Worm (Caenorhabditis elegans) whole organism, midembryonic: Measurements from ENCODE around the gene ZK105.6.
A peak's percentile ranks its signal among the peaks of the same experiment; 100 is the strongest.

Experiments
- T22C8.4 ChIP-seq: fragments of 200-800 bp; sonication (Bioruptor generic); IDR thresholded peaks from 2 replicates; pipeline ENCODE4 v1.3.6; 2022; ENCODE audit warnings: missing genetic modification characterization, missing compliant biosample characterization
- cog-1 ChIP-seq: sonication (generic microtip); optimal IDR thresholded peaks from 2 replicates; lab custom pipeline; 2016; ENCODE audit warnings: missing genetic modification characterization, missing compliant biosample characterization
- flt-1 ChIP-seq: fragments of 200-800 bp; sonication (Bioruptor generic); IDR thresholded peaks from 2 replicates; pipeline ENCODE4 v1.3.6; 2022; ENCODE audit warnings: missing genetic modification characterization, missing compliant biosample characterization
- klf-2 ChIP-seq: fragments of 200-800 bp; sonication (Bioruptor generic); conservative IDR thresholded peaks from 2 replicates; pipeline ENCODE4 v1.3.6; 2022; ENCODE audit warnings: missing genetic modification reagents, missing genetic modification characterization, missing compliant biosample characterization
- med-1 ChIP-seq: sonication (generic microtip); optimal IDR thresholded peaks from 2 replicates; lab custom pipeline; 2017; ENCODE audit warnings: missing genetic modification characterization, mild to moderate bottlenecking, missing compliant biosample characterization, antibody characterized with exemption, missing genetic modification reagents; ENCODE audit not compliant: insufficient read depth
- ref-1 ChIP-seq: fragments of 200-800 bp; sonication (Bioruptor generic); conservative IDR thresholded peaks from 2 replicates; pipeline ENCODE4 v1.3.6; 2022; ENCODE audit warnings: missing genetic modification reagents, missing genetic modification characterization, missing compliant biosample characterization
- tab-1 ChIP-seq: fragments of 200-800 bp; sonication (Bioruptor generic); IDR thresholded peaks from 2 replicates; pipeline ENCODE4 v1.3.6; 2022; ENCODE audit warnings: missing genetic modification characterization, missing compliant biosample characterization
- ztf-23 ChIP-seq: fragments of 200-800 bp; sonication (Bioruptor generic); IDR thresholded peaks from 2 replicates; pipeline ENCODE4 v1.3.6; 2022; ENCODE audit warnings: missing genetic modification reagents, missing genetic modification characterization, missing compliant biosample characterization
- ztf-29 ChIP-seq: fragments of 200-800 bp; sonication (Bioruptor generic); IDR thresholded peaks from 2 replicates; pipeline ENCODE4 v1.3.6; 2022; ENCODE audit warnings: missing genetic modification reagents, missing genetic modification characterization, missing compliant biosample characterization

ZK105.6 gene

DNA sequence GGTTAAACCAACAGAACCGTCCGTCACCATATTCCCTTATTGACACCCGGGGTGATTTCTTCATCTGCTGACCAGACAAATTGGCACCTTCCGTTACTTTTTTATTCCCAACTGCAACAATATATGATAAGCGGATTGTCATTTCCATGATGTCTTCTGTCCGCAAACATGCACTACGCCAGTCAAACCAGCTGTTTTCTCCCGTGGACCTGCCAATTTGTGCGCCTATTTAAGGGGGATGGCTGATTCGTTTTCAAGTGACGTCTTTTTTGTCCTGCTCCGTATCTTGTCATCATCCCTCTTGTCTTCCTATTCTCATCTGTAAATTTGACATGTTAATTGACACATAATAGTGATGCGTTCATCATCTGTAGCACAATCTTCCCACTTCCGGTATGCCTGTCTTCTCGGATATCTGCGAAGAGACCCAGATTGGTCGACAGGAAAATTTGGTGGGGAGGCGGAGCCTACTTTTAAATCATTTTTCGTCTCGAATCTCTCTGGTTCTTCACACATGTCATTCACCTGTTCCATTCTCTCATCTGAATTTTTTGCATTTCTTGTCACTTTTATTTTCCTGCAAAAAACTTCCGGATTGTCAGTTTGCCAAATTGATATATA is 24.2 kb upstream of the ZK105.6 start:
- TF ChIP-seq ztf-29 (GFP tag; lab: Robert Waterston, UW) (no peak), flt-1 (peak; percentile 31; the same call in 1 of the 2 replicates), klf-2 (GFP tag; lab: Robert Waterston, UW) (no peak)

DNA sequence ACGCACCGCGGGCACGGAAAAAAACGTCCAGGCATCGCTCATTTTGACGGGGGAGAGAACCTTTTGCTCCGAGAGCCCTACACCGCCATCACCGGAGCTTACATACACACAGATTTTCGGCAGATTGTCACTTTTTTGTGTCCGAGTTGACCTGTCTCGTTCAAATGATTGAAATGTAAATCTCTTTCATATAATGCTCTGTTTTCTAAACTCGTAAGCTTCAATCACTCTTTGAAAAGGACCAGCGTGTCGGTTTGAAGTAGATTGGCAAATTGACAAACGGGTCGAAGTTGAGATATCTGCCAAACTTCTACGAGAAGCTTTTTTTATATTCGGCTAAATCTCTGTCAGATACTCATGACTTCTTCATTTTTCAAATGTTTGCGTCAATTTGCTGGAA is 23.3 kb upstream of the ZK105.6 start:
- TF ChIP-seq klf-2 (GFP tag; lab: Robert Waterston, UW) (no peak), T22C8.4 (GFP tag; lab: Robert Waterston, UW) (no peak), med-1 (GFP tag; lab: Kevin White, UChicago) (no peak), ztf-29 (GFP tag; lab: Robert Waterston, UW) (no peak), cog-1 (no peak), flt-1 (no peak), ztf-23 (no peak), ref-1 (GFP tag; lab: Robert Waterston, UW) (no peak)

DNA sequence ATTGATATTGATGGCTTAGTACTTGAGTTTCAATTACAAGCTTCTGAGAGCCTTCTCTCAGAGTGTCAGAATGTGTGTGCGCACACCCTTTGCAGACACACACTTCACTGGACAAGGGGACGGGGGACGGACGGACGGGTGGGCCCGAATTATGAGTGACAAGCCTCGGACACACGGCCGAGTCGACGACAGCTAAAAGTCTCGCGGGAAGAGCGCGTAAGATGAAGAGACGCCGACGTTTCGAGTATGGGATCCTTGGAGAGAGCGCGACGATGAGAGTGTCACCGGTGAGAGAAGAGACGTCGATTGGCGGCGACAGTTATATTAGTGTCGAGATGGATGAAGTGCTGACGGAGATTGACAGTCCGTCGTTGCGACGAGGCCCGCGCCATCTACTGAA is 22.0 kb upstream of the ZK105.6 start:
- TF ChIP-seq ztf-29 (GFP tag; lab: Robert Waterston, UW) (peak; percentile 28; the same call in 1 of the 2 replicates), cog-1 (peak; percentile 51), flt-1 (0 out of 2 replicates have a peak, but pooled peaks have one; percentile 14), ztf-23 (no peak)

DNA sequence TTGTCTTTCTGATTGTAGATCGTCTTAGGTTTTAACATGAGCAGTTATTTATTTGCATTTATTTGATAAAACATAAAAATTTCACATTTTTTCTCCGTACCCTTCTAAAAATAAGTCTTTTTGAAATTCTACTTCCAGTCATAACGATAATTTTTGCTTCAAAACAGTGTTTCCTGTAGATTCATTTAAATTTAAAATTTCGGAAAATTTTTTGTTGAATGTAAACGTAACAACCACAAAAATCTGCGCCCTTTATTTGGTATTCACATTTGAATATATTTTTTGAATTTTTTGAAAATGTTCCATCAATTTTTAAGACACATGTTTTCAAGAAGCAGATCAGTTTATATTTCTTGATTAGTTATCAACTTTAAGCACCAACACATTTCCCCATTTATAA is 21.5 kb upstream of the ZK105.6 start:
- TF ChIP-seq ztf-29 (GFP tag; lab: Robert Waterston, UW) = no peak
- TF ChIP-seq klf-2 (GFP tag; lab: Robert Waterston, UW) = no peak
- TF ChIP-seq flt-1 = no peak
- TF ChIP-seq tab-1 (GFP tag; lab: Robert Waterston, UW) = no peak
- TF ChIP-seq ztf-23 = no peak
- no peak for TF ChIP-seq T22C8.4 (GFP tag; lab: Robert Waterston, UW)
- no peak for TF ChIP-seq cog-1
- no peak for TF ChIP-seq ref-1 (GFP tag; lab: Robert Waterston, UW)
- no peak for TF ChIP-seq med-1 (GFP tag; lab: Kevin White, UChicago)

DNA sequence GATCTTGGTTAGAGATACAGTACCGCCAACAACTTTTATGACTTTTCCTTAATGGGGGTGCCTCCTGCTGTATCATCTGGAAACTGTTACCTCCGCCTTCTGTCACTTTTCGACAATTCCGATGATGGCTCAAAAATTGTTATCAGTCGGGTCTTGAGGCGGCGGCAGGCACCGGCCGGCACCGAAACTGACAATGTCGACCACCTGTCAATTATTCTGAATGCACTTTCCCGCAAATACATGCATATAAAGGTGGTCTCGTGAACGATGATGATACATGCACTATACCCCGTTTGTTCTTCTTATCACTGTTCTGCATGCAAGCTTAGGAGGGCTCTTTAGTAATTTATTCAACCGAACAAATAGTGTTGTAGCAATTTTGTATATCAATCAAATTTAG is 20.2 kb upstream of the ZK105.6 start:
- TF ChIP-seq ztf-29 (GFP tag; lab: Robert Waterston, UW) = no peak

DNA sequence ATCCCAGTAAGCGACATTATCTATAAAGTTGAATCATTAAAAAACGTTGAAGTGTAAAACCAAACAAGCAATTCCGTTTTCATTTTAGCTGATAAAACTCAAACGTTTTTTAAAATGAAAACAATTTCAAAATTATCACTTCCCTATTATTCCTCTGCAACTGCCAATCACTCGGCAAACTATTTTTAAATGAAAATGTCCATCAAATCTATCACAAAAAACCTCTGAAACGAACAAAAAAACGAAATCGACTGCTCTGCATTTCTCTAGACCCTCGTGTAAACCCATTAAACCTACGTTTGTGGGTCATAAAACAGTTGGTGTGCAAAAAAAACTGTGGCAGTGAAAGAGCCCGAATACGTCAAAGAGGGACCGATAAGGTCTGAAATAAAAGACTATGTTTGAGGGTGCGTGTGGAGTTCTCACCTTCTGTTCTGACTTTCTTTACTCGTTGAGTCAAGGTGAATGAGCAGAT is 18.7 kb upstream of the ZK105.6 start, which contains the start of gene fbxl-5:
fbxl-5 (plus strand) TSS at position 425 of the 475 bp plus-strand sequence.
- no peak for TF ChIP-seq klf-2 (GFP tag; lab: Robert Waterston, UW)
- no peak for TF ChIP-seq ztf-23
- TF ChIP-seq cog-1 = no peak
- TF ChIP-seq ref-1 (GFP tag; lab: Robert Waterston, UW) = no peak
- TF ChIP-seq ztf-29 (GFP tag; lab: Robert Waterston, UW) = no peak
- TF ChIP-seq tab-1 (GFP tag; lab: Robert Waterston, UW) = no peak
- no peak for TF ChIP-seq T22C8.4 (GFP tag; lab: Robert Waterston, UW)
- no peak for TF ChIP-seq med-1 (GFP tag; lab: Kevin White, UChicago)
- no peak for TF ChIP-seq flt-1

DNA sequence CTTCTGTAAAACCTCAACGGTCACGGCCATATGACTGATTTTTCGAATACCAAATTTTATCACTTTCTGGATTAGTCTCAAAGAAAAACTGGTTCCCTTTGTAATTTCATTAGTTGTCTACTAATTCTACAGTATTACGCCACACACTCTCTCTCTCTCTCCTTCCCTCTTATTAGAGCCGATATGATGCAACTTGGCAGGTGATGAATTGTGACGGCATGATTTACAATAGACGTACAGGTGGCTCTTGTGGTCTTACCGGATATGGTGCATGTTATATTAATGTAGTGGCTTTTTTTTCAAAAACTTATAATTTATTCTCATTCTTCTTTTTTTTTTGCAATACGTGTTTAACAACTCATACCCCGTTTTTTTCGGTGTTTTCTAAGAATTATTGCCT is 18.1 kb upstream of the ZK105.6 start:
- TF ChIP-seq ztf-29 (GFP tag; lab: Robert Waterston, UW) (no peak), ref-1 (GFP tag; lab: Robert Waterston, UW) (no peak), klf-2 (GFP tag; lab: Robert Waterston, UW) (no peak), T22C8.4 (GFP tag; lab: Robert Waterston, UW) (no peak), med-1 (GFP tag; lab: Kevin White, UChicago) (no peak), tab-1 (GFP tag; lab: Robert Waterston, UW) (no peak), cog-1 (no peak), ztf-23 (no peak), flt-1 (no peak)

DNA sequence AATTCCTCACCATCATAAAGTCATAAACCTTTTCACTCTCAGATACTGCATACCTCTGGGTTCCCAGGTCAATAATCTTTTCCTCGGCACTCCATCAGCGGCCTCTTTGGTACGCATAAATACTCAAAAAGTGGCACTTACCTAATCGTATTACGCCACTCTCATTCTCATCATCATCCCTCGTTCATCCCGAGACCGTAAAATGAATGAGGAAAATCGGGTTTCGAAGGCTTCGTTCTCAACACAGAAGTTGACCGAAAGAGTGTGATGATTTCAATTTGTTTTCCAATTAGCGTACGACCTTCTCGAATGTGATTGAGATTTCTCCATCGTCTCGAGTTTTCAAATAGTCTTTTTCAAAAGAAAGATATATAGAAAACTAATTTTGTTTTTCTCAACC is 16.1 kb upstream of the ZK105.6 start:
- TF ChIP-seq flt-1 = no peak
- TF ChIP-seq ref-1 (GFP tag; lab: Robert Waterston, UW) = no peak
- TF ChIP-seq ztf-23 = no peak
- TF ChIP-seq T22C8.4 (GFP tag; lab: Robert Waterston, UW) = no peak
- TF ChIP-seq med-1 (GFP tag; lab: Kevin White, UChicago) = no peak
- no peak for TF ChIP-seq ztf-29 (GFP tag; lab: Robert Waterston, UW)
- TF ChIP-seq klf-2 (GFP tag; lab: Robert Waterston, UW) = no peak
- TF ChIP-seq cog-1 = no peak
- no peak for TF ChIP-seq tab-1 (GFP tag; lab: Robert Waterston, UW)

DNA sequence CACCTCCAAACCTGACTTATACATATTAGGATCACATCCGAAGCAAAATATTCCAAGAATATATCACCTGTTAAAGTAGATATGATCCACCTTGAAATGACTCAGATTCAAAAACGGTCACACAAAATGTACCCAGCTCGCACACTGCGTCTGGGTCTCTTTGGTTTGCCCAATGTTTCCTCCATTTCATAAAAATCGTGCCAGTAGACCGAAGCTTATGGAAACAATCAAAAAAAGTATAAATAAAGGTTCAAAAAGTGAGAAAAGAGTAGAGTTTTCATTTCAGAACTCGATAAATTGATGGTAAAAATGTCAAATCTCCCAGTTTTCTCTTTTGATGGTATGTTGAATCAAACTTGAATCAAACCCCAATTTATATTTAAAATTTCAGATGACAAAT is 13.8 kb upstream of the ZK105.6 start, which contains the start of gene srr-9:
srr-9 (plus strand) TSS at position 301 of the 400 bp plus-strand sequence.
- TF ChIP-seq klf-2 (GFP tag; lab: Robert Waterston, UW) (no peak), cog-1 (no peak), tab-1 (GFP tag; lab: Robert Waterston, UW) (no peak), ztf-23 (no peak), T22C8.4 (GFP tag; lab: Robert Waterston, UW) (no peak), flt-1 (no peak), ztf-29 (GFP tag; lab: Robert Waterston, UW) (no peak), med-1 (GFP tag; lab: Kevin White, UChicago) (no peak), ref-1 (GFP tag; lab: Robert Waterston, UW) (no peak)

DNA sequence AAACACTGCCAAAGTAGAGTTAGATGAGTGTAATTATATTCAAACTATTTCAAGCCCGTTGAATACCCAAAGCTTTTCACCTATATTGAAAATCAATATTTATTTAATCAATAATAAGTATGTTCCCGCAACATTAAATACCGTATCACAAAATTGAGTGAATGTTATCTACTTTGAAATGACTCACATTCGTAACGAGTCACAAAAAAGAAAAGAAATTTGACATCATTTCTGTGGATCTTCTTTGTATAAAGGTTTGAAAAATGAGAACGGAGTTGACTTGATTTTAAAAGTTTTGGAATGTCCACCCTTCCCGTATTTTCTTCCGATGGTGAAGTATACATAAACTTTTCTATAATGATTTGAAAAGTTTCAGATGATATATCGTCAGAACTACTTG is 11.5 kb upstream of the ZK105.6 start, which contains the start of gene srr-10:
srr-10 (plus strand) TSS at position 301 of the 400 bp plus-strand sequence.
- TF ChIP-seq klf-2 (GFP tag; lab: Robert Waterston, UW) = no peak
- TF ChIP-seq T22C8.4 (GFP tag; lab: Robert Waterston, UW) = no peak
- TF ChIP-seq ztf-23 = no peak
- TF ChIP-seq flt-1 = no peak
- no peak for TF ChIP-seq ref-1 (GFP tag; lab: Robert Waterston, UW)
- TF ChIP-seq cog-1 = no peak
- no peak for TF ChIP-seq tab-1 (GFP tag; lab: Robert Waterston, UW)
- no peak for TF ChIP-seq ztf-29 (GFP tag; lab: Robert Waterston, UW)
- TF ChIP-seq med-1 (GFP tag; lab: Kevin White, UChicago) = no peak
